Fruit fly (Drosophila melanogaster) whole organism, embryonic: ENCODE measurements around the gene sra.

Source experiments
- Bteb2 ChIP-seq: fragments of 200-800 bp; sonication (Bioruptor generic); optimal IDR thresholded peaks from 2 replicates; lab custom pipeline; 2016; ENCODE audit warnings: missing biosample characterization, missing genetic modification characterization
- CG10543 ChIP-seq: fragments of 200-800 bp; sonication (Bioruptor generic); optimal IDR thresholded peaks from 3 replicates; lab custom pipeline; 2017; ENCODE audit warnings: missing biosample characterization, mild to moderate bottlenecking, missing genetic modification characterization, moderate library complexity
- CG11560 ChIP-seq: fragments of 200-800 bp; sonication (Bioruptor generic); IDR thresholded peaks from 3 replicates; pipeline ENCODE4 v1.3.6; 2022; ENCODE audit warnings: missing biosample characterization, missing genetic modification characterization
- CG11695 ChIP-seq: fragments of 200-800 bp; sonication (Bioruptor generic); IDR thresholded peaks from 3 replicates; pipeline ENCODE4 v1.3.6; 2022; ENCODE audit warnings: missing biosample characterization, missing genetic modification characterization
- CG15696 ChIP-seq: fragments of 200-800 bp; sonication (Bioruptor generic); optimal IDR thresholded peaks from 2 replicates; lab custom pipeline; 2019; ENCODE audit warnings: missing biosample characterization, mild to moderate bottlenecking, missing genetic modification characterization, moderate library complexity
- CG17361 ChIP-seq: fragments of 200-800 bp; sonication (Bioruptor generic); IDR thresholded peaks from 3 replicates; pipeline ENCODE4 v1.3.6; 2022; ENCODE audit warnings: missing biosample characterization, missing genetic modification characterization
- CG31365 ChIP-seq: fragments of 200-800 bp; sonication (Bioruptor generic); optimal IDR thresholded peaks from 2 replicates; lab custom pipeline; 2018; ENCODE audit warnings: missing biosample characterization, mild to moderate bottlenecking, missing genetic modification characterization
- CG33557 ChIP-seq: fragments of 200-800 bp; sonication (Bioruptor generic); optimal IDR thresholded peaks from 2 replicates; lab custom pipeline; 2019; ENCODE audit warnings: missing biosample characterization, mild to moderate bottlenecking, missing genetic modification characterization, moderate library complexity
- CG4404 ChIP-seq: fragments of 200-800 bp; sonication (Bioruptor generic); IDR thresholded peaks from 2 replicates; pipeline ENCODE4 v1.3.6; 2022; ENCODE audit warnings: missing biosample characterization, missing genetic modification characterization
- CG4424 ChIP-seq: fragments of 200-800 bp; sonication (Bioruptor generic); optimal IDR thresholded peaks from 3 replicates; lab custom pipeline; 2016; ENCODE audit warnings: missing biosample characterization, missing genetic modification characterization
- CG4617 ChIP-seq: fragments of 200-800 bp; sonication (Bioruptor generic); optimal IDR thresholded peaks from 3 replicates; lab custom pipeline; 2016; ENCODE audit warnings: missing biosample characterization, missing genetic modification characterization, borderline replicate concordance
- CG5180 ChIP-seq: fragments of 200-800 bp; sonication (Bioruptor generic); optimal IDR thresholded peaks from 3 replicates; lab custom pipeline; 2017; ENCODE audit warnings: missing biosample characterization, missing genetic modification characterization, mild to moderate bottlenecking, moderate library complexity, missing genetic modification reagents
- CG6813 ChIP-seq: fragments of 200-800 bp; sonication (Bioruptor generic); optimal IDR thresholded peaks from 2 replicates; lab custom pipeline; 2017; ENCODE audit warnings: missing biosample characterization, missing genetic modification characterization, mild to moderate bottlenecking, moderate library complexity, missing genetic modification reagents
- CG7786 ChIP-seq: fragments of 200-800 bp; sonication (Bioruptor generic); optimal IDR thresholded peaks from 2 replicates; lab custom pipeline; 2016; ENCODE audit warnings: missing biosample characterization, missing genetic modification characterization
- CG8281 ChIP-seq: fragments of 200-800 bp; sonication (Bioruptor generic); optimal IDR thresholded peaks from 2 replicates; lab custom pipeline; 2018; ENCODE audit warnings: missing biosample characterization, mild to moderate bottlenecking, missing genetic modification characterization, moderate library complexity
- CG8388 ChIP-seq: fragments of 200-800 bp; sonication (Bioruptor generic); optimal IDR thresholded peaks from 2 replicates; lab custom pipeline; 2019; ENCODE audit warnings: missing biosample characterization, mild to moderate bottlenecking, missing genetic modification characterization, moderate library complexity
- CG9215 ChIP-seq: fragments of 200-800 bp; sonication (Bioruptor generic); IDR thresholded peaks from 2 replicates; pipeline ENCODE4 v1.3.6; 2022; ENCODE audit warnings: missing biosample characterization, missing genetic modification characterization
- CG9817 ChIP-seq: fragments of 200-800 bp; sonication (Bioruptor generic); optimal IDR thresholded peaks from 2 replicates; lab custom pipeline; 2018; ENCODE audit warnings: missing biosample characterization, mild to moderate bottlenecking, missing genetic modification characterization, moderate library complexity
- CTCF ChIP-seq: fragments of 200-800 bp; sonication (Bioruptor generic); optimal IDR thresholded peaks from 2 replicates; lab custom pipeline; 2017; ENCODE audit warnings: missing biosample characterization, mild to moderate bottlenecking, missing genetic modification characterization, moderate library complexity
- Dad ChIP-seq: fragments of 200-800 bp; sonication (Bioruptor generic); optimal IDR thresholded peaks from 3 replicates; lab custom pipeline; 2016; ENCODE audit warnings: missing biosample characterization, missing genetic modification characterization
- Doc2 ChIP-seq: fragments of 200-800 bp; sonication (Bioruptor generic); IDR thresholded peaks from 2 replicates; pipeline ENCODE4 v1.3.6; 2022; ENCODE audit warnings: missing biosample characterization, missing genetic modification characterization
- Dref ChIP-seq: fragments of 200-800 bp; sonication (Bioruptor generic); IDR thresholded peaks from 2 replicates; pipeline ENCODE4 v1.3.6; 2022; ENCODE audit warnings: missing biosample characterization, missing genetic modification characterization
- Elba2 ChIP-seq: fragments of 200-800 bp; sonication (Bioruptor generic); optimal IDR thresholded peaks from 3 replicates; lab custom pipeline; 2016; ENCODE audit warnings: missing biosample characterization, missing genetic modification characterization
- GATAe ChIP-seq: fragments of 200-800 bp; sonication (Bioruptor generic); conservative IDR thresholded peaks from 2 replicates; pipeline ENCODE4 v1.3.6; 2022; ENCODE audit warnings: missing biosample characterization, missing genetic modification characterization
- HLHmδ ChIP-seq: fragments of 200-800 bp; sonication (Bioruptor generic); optimal IDR thresholded peaks from 2 replicates; lab custom pipeline; 2018; ENCODE audit warnings: missing biosample characterization, mild to moderate bottlenecking, missing genetic modification characterization, moderate library complexity
- Hmr ChIP-seq: fragments of 200-800 bp; sonication (Bioruptor generic); optimal IDR thresholded peaks from 3 replicates; lab custom pipeline; 2017; ENCODE audit warnings: mild to moderate bottlenecking, missing biosample characterization, missing genetic modification reagents, missing genetic modification characterization
- NC2α ChIP-seq: fragments of 200-800 bp; sonication (Bioruptor generic); optimal IDR thresholded peaks from 2 replicates; lab custom pipeline; 2016; ENCODE audit warnings: missing biosample characterization, missing genetic modification characterization
- Nf-YA ChIP-seq: fragments of 200-800 bp; sonication (Bioruptor generic); IDR thresholded peaks from 2 replicates; pipeline ENCODE4 v1.3.6; 2022; ENCODE audit warnings: missing biosample characterization, missing genetic modification characterization
- Sin3A ChIP-seq: fragments of >200 bp; optimal IDR thresholded peaks from 2 replicates; lab custom pipeline; 2018
- Trl ChIP-seq, 3 experiments: fragments of >200 bp in 2 of 3; fragments of 200-800 bp in 1 of 3; sonication (Bioruptor generic) in 1 of 3; optimal IDR thresholded peaks; 2 replicates in 1 of 3; 3 replicates in 2 of 3; lab custom pipeline; 2016 to 2017; ENCODE audit warnings: missing biosample characterization in 1 of 3, missing genetic modification characterization in 1 of 3
- bigmax ChIP-seq: fragments of 200-800 bp; sonication (Bioruptor generic); optimal IDR thresholded peaks from 2 replicates; lab custom pipeline; 2018; ENCODE audit warnings: missing biosample characterization, mild to moderate bottlenecking, missing genetic modification characterization
- btn ChIP-seq: fragments of 200-800 bp; sonication (Bioruptor generic); optimal IDR thresholded peaks from 2 replicates; lab custom pipeline; 2016; ENCODE audit warnings: missing biosample characterization, missing genetic modification characterization
- cas ChIP-seq: fragments of 200-800 bp; sonication (Bioruptor generic); IDR thresholded peaks from 2 replicates; pipeline ENCODE4 v1.3.6; 2022; ENCODE audit warnings: missing biosample characterization, missing genetic modification characterization
- croc ChIP-seq: fragments of 200-800 bp; sonication (Bioruptor generic); conservative IDR thresholded peaks from 3 replicates; pipeline ENCODE4 v1.3.6; 2022; ENCODE audit warnings: missing biosample characterization, missing genetic modification characterization
- crol ChIP-seq: fragments of 200-800 bp; sonication (Bioruptor generic); IDR thresholded peaks from 2 replicates; pipeline ENCODE4 v1.3.6; 2022; ENCODE audit warnings: missing biosample characterization, missing genetic modification characterization
- cwo ChIP-seq: fragments of 200-800 bp; sonication (Bioruptor generic); optimal IDR thresholded peaks from 3 replicates; lab custom pipeline; 2017; ENCODE audit warnings: missing biosample characterization, missing genetic modification characterization, mild to moderate bottlenecking, moderate library complexity, missing genetic modification reagents
- dan ChIP-seq: fragments of 200-800 bp; sonication (Bioruptor generic); IDR thresholded peaks from 2 replicates; pipeline ENCODE4 v1.3.6; 2022; ENCODE audit warnings: missing biosample characterization, missing genetic modification characterization
- danr ChIP-seq: fragments of 200-800 bp; sonication (Bioruptor generic); IDR thresholded peaks from 2 replicates; pipeline ENCODE4 v1.3.6; 2022; ENCODE audit warnings: missing biosample characterization, missing genetic modification characterization
- grau ChIP-seq: fragments of 200-800 bp; optimal IDR thresholded peaks from 3 replicates; lab custom pipeline; 2019; ENCODE audit warnings: missing biosample characterization, mild to moderate bottlenecking, missing genetic modification characterization, moderate library complexity
- kni ChIP-seq: fragments of 200-800 bp; sonication (Bioruptor generic); optimal IDR thresholded peaks from 3 replicates; lab custom pipeline; 2017; ENCODE audit warnings: mild to moderate bottlenecking, missing biosample characterization, missing genetic modification reagents, missing genetic modification characterization
- knrl ChIP-seq: fragments of 200-800 bp; sonication (Bioruptor generic); IDR thresholded peaks from 3 replicates; pipeline ENCODE4 v1.3.6; 2022; ENCODE audit warnings: missing biosample characterization, missing genetic modification characterization; ENCODE audit not compliant: partially characterized antibody
- prd ChIP-seq, 3 experiments: fragments of >200 bp in 2 of 3; fragments of 200-800 bp in 1 of 3; sonication (Bioruptor generic) in 1 of 3; optimal IDR thresholded peaks in 2 of 3; IDR thresholded peaks in 1 of 3; 2 replicates in 2 of 3; 3 replicates in 1 of 3; pipeline versions ENCODE4 v1.3.6 to Lab custom; 2017 to 2022; ENCODE audit warnings: missing biosample characterization in 1 of 3, missing genetic modification characterization in 1 of 3
- pzg ChIP-seq: fragments of 200-800 bp; sonication (Bioruptor generic); optimal IDR thresholded peaks from 3 replicates; lab custom pipeline; 2018; ENCODE audit warnings: missing biosample characterization, mild to moderate bottlenecking, missing genetic modification characterization, moderate library complexity
- sc ChIP-seq, 3 experiments: fragments of >200 bp in 2 of 3; fragments of 200-800 bp in 1 of 3; sonication (Bioruptor generic) in 1 of 3; optimal IDR thresholded peaks; 2 replicates in 2 of 3; 3 replicates in 1 of 3; lab custom pipeline; 2017; ENCODE audit warnings: mild to moderate bottlenecking in 1 of 3, missing biosample characterization in 1 of 3, missing genetic modification characterization in 1 of 3, missing genetic modification reagents in 1 of 3
- schlank ChIP-seq: fragments of 200-800 bp; sonication (Bioruptor generic); optimal IDR thresholded peaks from 2 replicates; lab custom pipeline; 2018; ENCODE audit warnings: missing biosample characterization, mild to moderate bottlenecking, missing genetic modification characterization
- scrt ChIP-seq: fragments of 200-800 bp; sonication (Bioruptor generic); optimal IDR thresholded peaks from 2 replicates; lab custom pipeline; 2018; ENCODE audit warnings: missing biosample characterization, mild to moderate bottlenecking, missing genetic modification characterization, moderate library complexity
- sob ChIP-seq: fragments of 200-800 bp; sonication (Bioruptor generic); IDR thresholded peaks from 2 replicates; pipeline ENCODE4 v1.3.6; 2022; ENCODE audit warnings: missing biosample characterization, missing genetic modification characterization
- tll ChIP-seq, 2 experiments: fragments of 200-800 bp in 1 of 2; fragments of >200 bp in 1 of 2; sonication (Bioruptor generic) in 1 of 2; optimal IDR thresholded peaks; 2 replicates each; lab custom pipeline; 2017 to 2019; ENCODE audit warnings: missing biosample characterization in 2 of 2, missing genetic modification characterization in 2 of 2, mild to moderate bottlenecking in 1 of 2, moderate library complexity in 1 of 2
- wor ChIP-seq: fragments of 200-800 bp; sonication (Bioruptor generic); IDR thresholded peaks from 2 replicates; pipeline ENCODE4 v1.3.6; 2022; ENCODE audit warnings: missing biosample characterization, missing genetic modification characterization

Gene sra

dm6 chr3R:16210808-16211578 lies 24.2 kb downstream of the sra start (continued):
- no peak for TF ChIP-seq Trl (optimal IDR thresholded peaks at IDR 0.05; lab: Kevin White, UChicago)
- TF ChIP-seq Trl (GFP tag; optimal IDR thresholded peaks at IDR 0.05; lab: Kevin White, UChicago) = no peak
- TF ChIP-seq bigmax (GFP tag; lab: Kevin White, UChicago) = no peak
- no peak for TF ChIP-seq CG4404 (GFP tag; lab: Robert Waterston, UW)
- TF ChIP-seq Doc2 (GFP tag; lab: Robert Waterston, UW) = no peak
- no peak for TF ChIP-seq cas (GFP tag; lab: Robert Waterston, UW)
- TF ChIP-seq schlank (tag; lab: Kevin White, UChicago) = no peak
- no peak for TF ChIP-seq HLHmδ
- TF ChIP-seq CG31365 (tag; lab: Kevin White, UChicago) = peak; percentile 5
- TF ChIP-seq CG17361 = no peak; the same call in 2 of the 3 replicates
- TF ChIP-seq grau (tag; lab: Kevin White, UChicago) = no peak
- no peak for TF ChIP-seq dan (GFP tag; lab: Robert Waterston, UW)
- no peak for TF ChIP-seq CG8281 (tag; lab: Kevin White, UChicago)
- TF ChIP-seq Dref (GFP tag; lab: Robert Waterston, UW) = no peak
- TF ChIP-seq sob (GFP tag; lab: Robert Waterston, UW) = 0 out of 2 replicates have a peak, but pooled peaks have one; percentile 17
- no peak for TF ChIP-seq CG33557 (GFP tag; lab: Kevin White, UChicago)
- no peak for TF ChIP-seq NC2α (GFP tag; lab: Kevin White, UChicago)
- TF ChIP-seq CG11695 (GFP tag; lab: Robert Waterston, UW) = no peak
- no peak for TF ChIP-seq Elba2 (GFP tag; lab: Kevin White, UChicago)
- TF ChIP-seq Dad (GFP tag; lab: Kevin White, UChicago) = no peak
- TF ChIP-seq Hmr (GFP tag; lab: Kevin White, UChicago) = peak; percentile 25
- TF ChIP-seq knrl (GFP tag; lab: Robert Waterston, UW) = no peak
- TF ChIP-seq kni (GFP tag; lab: Kevin White, UChicago) = no peak
- TF ChIP-seq CTCF = no peak
- TF ChIP-seq CG4617 (GFP tag; lab: Kevin White, UChicago) = no peak
- TF ChIP-seq prd (optimal IDR thresholded peaks at IDR 0.05; lab: Kevin White, UChicago) = no peak
- TF ChIP-seq prd (GFP tag; IDR thresholded peaks at IDR 0.05; lab: Robert Waterston, UW) = no peak
- peak; percentile 54 for TF ChIP-seq CG10543 (GFP tag; lab: Kevin White, UChicago)
- TF ChIP-seq CG9817 (tag; lab: Kevin White, UChicago) = no peak
- TF ChIP-seq pzg (GFP tag; lab: Kevin White, UChicago) = no peak
- no peak for TF ChIP-seq croc
- TF ChIP-seq wor (GFP tag; lab: Robert Waterston, UW) = no peak
- TF ChIP-seq CG7786 (GFP tag; lab: Kevin White, UChicago) = no peak
- TF ChIP-seq danr (GFP tag; lab: Robert Waterston, UW) = no peak
- TF ChIP-seq CG6813 (GFP tag; lab: Kevin White, UChicago) = no peak
- 0 out of 2 replicates have a peak, but pooled peaks have one; percentile 7 for TF ChIP-seq crol (GFP tag; lab: Robert Waterston, UW)
- peak; percentile 61 for TF ChIP-seq CG5180 (GFP tag; lab: Kevin White, UChicago)
- TF ChIP-seq Sin3A = no peak
- TF ChIP-seq CG11560 (tag; lab: Robert Waterston, UW) = no peak
- TF ChIP-seq cwo (GFP tag; lab: Kevin White, UChicago) = no peak
- TF ChIP-seq scrt = no peak
- TF ChIP-seq btn (GFP tag; lab: Kevin White, UChicago) = no peak
- no peak for TF ChIP-seq CG8388 (GFP tag; lab: Kevin White, UChicago)
- TF ChIP-seq tll (GFP tag; optimal IDR thresholded peaks at IDR 0.05; lab: Kevin White, UChicago) = no peak
- no peak for TF ChIP-seq Bteb2
- TF ChIP-seq sc (optimal IDR thresholded peaks at IDR 0.05; lab: Kevin White, UChicago) = no peak
- TF ChIP-seq sc (GFP tag; optimal IDR thresholded peaks at IDR 0.05; lab: Kevin White, UChicago) = no peak
- TF ChIP-seq CG4424 (GFP tag; lab: Kevin White, UChicago) = no peak
- no peak for TF ChIP-seq GATAe (GFP tag; lab: Robert Waterston, UW)
- TF ChIP-seq Nf-YA = no peak
- TF ChIP-seq CG15696 = no peak
- no peak for TF ChIP-seq CG9215 (GFP tag; lab: Robert Waterston, UW)
